Fruit fly (Drosophila melanogaster): Measurements from ENCODE around the gene CG9166.
A peak's percentile ranks its signal among the peaks of the same experiment; 100 is the strongest.
"Not testable (repeated sequence)": the region's sequence is repeated elsewhere in the genome, so short reads cannot be mapped to it uniquely, and the experiment has no call there.

Gene CG9166

DNA sequence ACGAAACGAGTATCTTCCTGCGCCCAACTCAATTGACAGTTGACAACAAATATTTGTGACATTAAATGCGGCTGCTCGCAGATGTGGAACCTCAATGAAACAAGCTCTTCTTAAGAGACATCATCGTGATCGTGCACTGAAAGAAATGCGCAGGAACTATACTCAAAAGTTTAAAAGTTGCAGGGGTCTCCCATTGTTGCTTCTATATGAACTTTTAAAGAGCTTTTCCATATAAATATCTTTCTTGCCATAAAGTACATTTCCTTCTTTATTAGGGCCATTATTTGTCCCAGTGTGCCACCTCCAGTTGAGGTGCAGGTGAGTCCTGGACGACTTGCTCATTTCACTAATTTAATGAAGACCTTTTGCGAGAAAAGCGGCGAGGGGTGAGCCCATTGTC is 37.2 kb downstream of the CG9166 start:
- TF ChIP-seq usp (GFP tag; optimal IDR thresholded peaks at IDR 0.05) (no peak), psq (optimal IDR thresholded peaks at IDR 0.05) (no peak)

DNA sequence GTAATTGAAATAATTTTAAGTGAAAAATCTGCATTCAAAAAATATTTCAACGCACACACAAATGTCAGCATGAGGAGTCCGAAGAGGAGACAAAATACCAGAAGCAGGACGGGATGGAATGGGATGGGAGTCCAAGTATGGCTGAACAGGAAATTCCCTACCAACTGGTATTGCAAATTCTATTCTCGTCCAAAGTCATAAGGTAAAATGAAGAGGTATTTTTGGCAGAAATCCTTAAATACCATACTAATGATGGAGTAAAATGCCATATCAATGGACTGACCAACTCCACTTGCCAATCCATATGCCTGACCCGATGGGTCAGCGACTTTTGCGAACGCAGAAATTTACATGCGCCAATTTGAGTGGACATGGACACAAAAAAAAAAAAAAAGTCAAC is 37.9 kb downstream of the CG9166 start:
- no peak for TF ChIP-seq psq (optimal IDR thresholded peaks at IDR 0.05)
- TF ChIP-seq Dll (optimal IDR thresholded peaks at IDR 0.05), result no peak
- no peak for TF ChIP-seq pan (optimal IDR thresholded peaks at IDR 0.05)
- no peak for TF ChIP-seq EcR (GFP tag; optimal IDR thresholded peaks at IDR 0.05)
- TF ChIP-seq CG8478 (optimal IDR thresholded peaks at IDR 0.05), result no peak
- TF ChIP-seq usp (GFP tag; optimal IDR thresholded peaks at IDR 0.05), result no peak

DNA sequence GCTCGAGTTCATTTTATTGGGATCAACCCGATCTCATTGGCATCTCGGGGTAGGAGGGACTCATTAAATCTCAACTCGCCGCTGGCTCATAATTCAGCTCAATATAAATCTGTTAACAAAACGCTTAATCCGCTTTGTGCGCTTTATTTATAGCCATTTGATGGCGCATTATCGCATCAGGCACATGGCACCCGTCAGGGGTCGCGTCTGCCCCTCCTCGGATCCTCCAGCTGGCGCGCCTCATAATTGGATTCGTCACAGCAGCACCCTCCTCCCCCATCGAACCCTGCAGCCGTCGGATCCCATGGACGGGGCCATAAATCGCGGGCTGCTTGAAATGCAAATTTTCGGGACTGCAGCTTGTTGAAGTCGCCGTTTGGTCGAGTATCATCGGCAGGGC is 39.5 kb downstream of the CG9166 start:
- TF ChIP-seq psq (optimal IDR thresholded peaks at IDR 0.05) (no peak), CG8478 (optimal IDR thresholded peaks at IDR 0.05) (no peak), EcR (GFP tag; optimal IDR thresholded peaks at IDR 0.05) (no peak), pan (optimal IDR thresholded peaks at IDR 0.05) (no peak)

DNA sequence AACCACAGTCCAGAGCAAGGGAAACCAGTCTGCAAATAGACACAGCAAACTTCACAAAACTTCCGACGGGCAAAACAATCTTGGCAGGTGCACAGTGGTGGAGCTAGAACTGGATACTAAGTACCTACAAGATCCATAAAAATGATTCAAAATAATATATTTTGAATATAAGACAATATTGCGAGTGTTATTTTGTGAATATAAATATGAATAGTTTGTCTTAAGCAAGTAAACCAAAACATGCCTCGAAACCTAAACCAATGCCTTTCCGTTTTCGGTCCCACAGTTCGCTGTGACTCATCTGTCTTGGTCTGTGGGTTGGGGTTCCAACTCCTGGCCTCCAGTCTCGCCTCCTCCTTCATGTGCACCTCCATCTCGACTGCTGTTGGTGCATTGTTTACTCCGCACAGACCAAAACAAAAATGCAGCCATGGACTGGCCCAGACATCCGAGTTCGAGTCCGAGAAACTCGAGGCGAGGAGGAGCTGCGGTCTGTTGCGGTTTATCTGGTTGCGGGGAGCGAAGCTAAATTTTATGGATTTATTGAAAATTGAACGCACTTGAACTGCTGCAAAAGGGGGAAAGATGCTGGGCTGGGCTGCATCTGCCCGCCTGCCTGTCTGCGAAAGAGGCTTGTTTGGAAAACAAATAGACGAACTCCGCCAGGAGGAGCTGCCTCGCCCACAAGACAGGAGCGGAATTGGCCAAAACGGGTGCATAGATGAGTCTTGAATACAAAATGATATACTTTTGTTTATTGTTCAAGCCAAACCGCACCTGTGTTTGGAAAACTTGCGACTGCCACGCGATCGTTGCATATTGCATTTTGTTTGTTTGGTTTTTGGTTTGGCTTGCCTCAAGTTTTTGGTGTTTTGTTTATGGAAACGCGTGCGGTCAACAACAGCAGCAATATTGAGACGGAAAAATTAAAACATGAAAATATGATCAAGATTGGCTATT is 41.4 kb downstream of the CG9166 start:
- TF ChIP-seq EcR (GFP tag; optimal IDR thresholded peaks at IDR 0.05), result peak in 1 of 2 experiments; percentile 60
- no peak for TF ChIP-seq Dll (optimal IDR thresholded peaks at IDR 0.05)

DNA sequence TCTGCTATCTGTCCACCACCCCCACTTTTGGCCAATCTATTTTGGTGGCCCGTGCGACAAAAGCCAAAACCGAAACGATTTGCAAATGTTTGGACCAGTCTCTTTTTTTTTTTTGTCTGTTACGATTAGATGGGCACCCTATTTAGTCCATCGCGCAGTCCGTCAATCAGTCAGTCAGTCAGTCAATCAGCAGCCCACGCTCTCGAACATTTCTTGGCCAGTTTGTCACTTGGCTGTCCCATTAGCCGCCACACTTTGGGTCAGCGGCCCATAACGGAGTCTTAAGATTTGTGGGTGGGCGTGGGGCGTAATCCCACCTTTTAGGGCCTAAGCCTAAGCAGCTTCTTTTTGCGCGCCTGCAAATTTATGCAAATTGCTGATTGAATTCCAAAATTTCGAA is 43.5 kb downstream of the CG9166 start:
- TF ChIP-seq CG8478 (optimal IDR thresholded peaks at IDR 0.05) (no peak), usp (GFP tag; optimal IDR thresholded peaks at IDR 0.05) (no peak), psq (optimal IDR thresholded peaks at IDR 0.05) (no peak), EcR (GFP tag; optimal IDR thresholded peaks at IDR 0.05) (no peak), pan (optimal IDR thresholded peaks at IDR 0.05) (no peak), Dll (optimal IDR thresholded peaks at IDR 0.05) (no peak)

DNA sequence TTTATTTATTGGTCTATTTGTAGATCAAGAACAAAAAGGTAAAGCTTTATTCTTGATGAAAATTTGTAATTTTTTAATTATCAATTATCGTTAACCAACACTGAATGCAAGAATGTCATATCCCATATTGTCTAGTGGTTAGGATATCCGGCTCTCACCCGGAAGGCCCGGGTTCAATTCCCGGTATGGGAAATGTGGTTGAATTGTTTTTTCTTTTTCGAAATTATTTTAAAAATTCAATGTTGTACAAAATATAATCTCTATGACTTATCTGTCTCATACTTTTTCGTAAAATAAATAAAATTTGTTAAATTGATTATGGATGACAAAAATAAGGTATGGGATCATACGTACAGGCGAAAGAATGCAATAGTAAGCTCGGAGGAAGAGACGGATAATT is 47.4 kb downstream of the CG9166 start, which contains the start of gene CG32320:
Gene CG32320, plus strand, starts transcription at position 301 of the 400 bp plus-strand sequence.
- TF ChIP-seq usp (GFP tag; optimal IDR thresholded peaks at IDR 0.05); psq (optimal IDR thresholded peaks at IDR 0.05); pan (optimal IDR thresholded peaks at IDR 0.05): not testable (repeated sequence)

DNA sequence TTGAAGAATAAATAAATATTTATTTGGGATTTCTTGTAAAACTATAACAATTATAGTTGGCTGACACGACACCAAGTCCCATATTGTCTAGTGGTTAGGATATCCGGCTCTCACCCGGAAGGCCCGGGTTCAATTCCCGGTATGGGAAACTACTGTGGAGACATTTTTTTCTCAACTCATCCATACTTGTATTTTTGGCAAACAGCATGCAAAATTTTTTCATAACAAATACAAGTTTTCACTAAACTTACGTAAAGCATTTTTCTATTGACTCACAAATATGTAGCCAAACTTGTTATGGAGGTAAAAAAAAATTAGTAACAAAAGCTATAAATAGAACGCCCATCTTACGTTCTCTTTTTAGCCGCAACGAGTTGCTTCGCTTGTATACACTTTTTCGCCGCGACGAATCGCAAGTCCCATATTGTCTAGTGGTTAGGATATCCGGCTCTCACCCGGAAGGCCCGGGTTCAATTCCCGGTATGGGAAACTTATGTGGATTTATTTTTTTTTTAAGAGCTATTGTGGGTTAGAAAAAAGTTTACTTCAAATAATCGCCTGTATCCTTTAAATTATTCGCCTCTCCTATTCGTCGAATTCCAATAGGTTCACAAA is 50.6 kb downstream of the CG9166 start:
- TF ChIP-seq pan (optimal IDR thresholded peaks at IDR 0.05) (no peak), Dll (optimal IDR thresholded peaks at IDR 0.05) (no peak), usp (GFP tag; optimal IDR thresholded peaks at IDR 0.05) (no peak), EcR (GFP tag; optimal IDR thresholded peaks at IDR 0.05) (no peak), psq (optimal IDR thresholded peaks at IDR 0.05) (no peak), CG8478 (optimal IDR thresholded peaks at IDR 0.05) (no peak)

DNA sequence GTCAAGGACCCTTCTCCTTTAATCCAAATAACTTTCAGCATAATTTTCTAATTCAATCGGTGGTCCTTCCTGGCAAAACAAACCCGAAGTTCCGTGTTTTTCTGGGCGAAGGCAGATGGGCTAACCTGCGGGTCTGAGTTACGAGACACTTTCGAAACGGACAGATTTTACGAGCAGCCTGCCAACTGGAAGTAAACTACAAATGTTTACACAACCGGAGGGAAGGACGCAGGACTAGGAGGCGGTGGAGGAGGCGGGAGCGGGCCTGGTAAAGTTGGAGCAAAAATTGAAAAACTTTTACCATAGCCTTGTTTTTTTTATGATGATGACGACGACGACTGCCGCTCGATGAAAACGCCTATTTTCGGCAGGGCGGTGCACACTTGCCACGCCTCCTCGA is 51.2 kb downstream of the CG9166 start:
- TF ChIP-seq Dll (optimal IDR thresholded peaks at IDR 0.05) (no peak), psq (optimal IDR thresholded peaks at IDR 0.05) (no peak), EcR (GFP tag; optimal IDR thresholded peaks at IDR 0.05) (no peak), usp (GFP tag; optimal IDR thresholded peaks at IDR 0.05) (no peak), CG8478 (optimal IDR thresholded peaks at IDR 0.05) (no peak), pan (optimal IDR thresholded peaks at IDR 0.05) (no peak)
